Fruit fly (Drosophila melanogaster) whole organism, wandering third instar larva: ENCODE results near the gene GIIIspla2.

Experiments
- Abd-B ChIP-seq: fragments of >200 bp; optimal IDR thresholded peaks from 2 replicates; lab custom pipeline; 2017; ENCODE audit warnings: missing biosample characterization, missing genetic modification characterization
- CG32264 ChIP-seq: fragments of 200-800 bp; sonication (Bioruptor generic); optimal IDR thresholded peaks from 2 replicates; lab custom pipeline; 2016; ENCODE audit warnings: missing biosample characterization, missing genetic modification characterization
- CG9705 ChIP-seq: fragments of 200-800 bp; sonication (Bioruptor generic); optimal IDR thresholded peaks from 2 replicates; lab custom pipeline; 2018; ENCODE audit warnings: missing biosample characterization, mild to moderate bottlenecking, missing genetic modification characterization
- CrebA ChIP-seq: fragments of 200-800 bp; sonication (Bioruptor generic); optimal IDR thresholded peaks from 2 replicates; lab custom pipeline; 2016; ENCODE audit warnings: missing biosample characterization, mild to moderate bottlenecking, missing genetic modification characterization, borderline replicate concordance
- Dfd ChIP-seq: fragments of >200 bp; optimal IDR thresholded peaks from 2 replicates; lab custom pipeline; 2017; ENCODE audit warnings: missing biosample characterization, missing genetic modification characterization
- Dif ChIP-seq: fragments of 200-275, 200-300 bp; sonication (Bioruptor generic); optimal IDR thresholded peaks from 2 replicates; lab custom pipeline; 2018; ENCODE audit warnings: missing biosample characterization, missing genetic modification characterization; ENCODE audit not compliant: partially characterized antibody
- GATAd ChIP-seq: sonication (Bioruptor generic); optimal IDR thresholded peaks from 2 replicates; lab custom pipeline; 2016; ENCODE audit warnings: missing biosample characterization, missing genetic modification characterization
- Hnf4 ChIP-seq: fragments of 200-800 bp; sonication (Bioruptor generic); optimal IDR thresholded peaks from 2 replicates; lab custom pipeline; 2016; ENCODE audit warnings: missing biosample characterization, mild to moderate bottlenecking, missing genetic modification characterization
- Hr78 ChIP-seq: fragments of >200 bp; optimal IDR thresholded peaks from 2 replicates; lab custom pipeline; 2017; ENCODE audit warnings: missing biosample characterization, missing genetic modification characterization
- Hr83 ChIP-seq: fragments of 200-300 bp; sonication (Bioruptor generic); optimal IDR thresholded peaks from 2 replicates; lab custom pipeline; 2016; ENCODE audit warnings: missing biosample characterization, mild to moderate bottlenecking, missing genetic modification characterization, moderate library complexity; ENCODE audit not compliant: poor library complexity, severe bottlenecking
- Jra ChIP-seq: sonication (Bioruptor generic); optimal IDR thresholded peaks from 2 replicates; lab custom pipeline; 2016; ENCODE audit warnings: missing biosample characterization, missing genetic modification characterization
- Myc ChIP-seq: fragments of >200 bp; optimal IDR thresholded peaks from 2 replicates; lab custom pipeline; 2017
- N ChIP-seq: fragments of >200 bp; optimal IDR thresholded peaks from 2 replicates; lab custom pipeline; 2018; ENCODE audit warnings: missing biosample characterization, missing external identifiers, missing genetic modification characterization
- OdsH ChIP-seq: fragments of 200-800 bp; sonication (Bioruptor generic); optimal IDR thresholded peaks from 2 replicates; lab custom pipeline; 2016; ENCODE audit warnings: missing biosample characterization, mild to moderate bottlenecking, missing genetic modification characterization
- Rel ChIP-seq, 2 experiments: fragments of 200-800 bp; sonication (Bioruptor generic) in 1 of 2; optimal IDR thresholded peaks; 2 replicates in 1 of 2; 3 replicates in 1 of 2; lab custom pipeline; 2016 to 2019; ENCODE audit warnings: mild to moderate bottlenecking in 2 of 2, missing biosample characterization in 2 of 2, missing genetic modification characterization in 2 of 2, moderate library complexity in 1 of 2
- Sp1 ChIP-seq: fragments of 200-800 bp; sonication (Bioruptor generic); optimal IDR thresholded peaks from 3 replicates; lab custom pipeline; 2019; ENCODE audit warnings: missing biosample characterization, mild to moderate bottlenecking, missing genetic modification characterization, moderate library complexity
- Vsx2 ChIP-seq: fragments of 200-300, 225-300 bp; sonication (Bioruptor generic); optimal IDR thresholded peaks from 2 replicates; lab custom pipeline; 2018; ENCODE audit warnings: missing biosample characterization, missing genetic modification characterization; ENCODE audit not compliant: partially characterized antibody
- br ChIP-seq: fragments of 200-800 bp; sonication (Bioruptor generic); optimal IDR thresholded peaks from 2 replicates; lab custom pipeline; 2016; ENCODE audit warnings: missing biosample characterization, missing genetic modification characterization
- brk ChIP-seq: fragments of 200-800 bp; sonication (Bioruptor generic); optimal IDR thresholded peaks from 2 replicates; lab custom pipeline; 2016; ENCODE audit warnings: missing biosample characterization, mild to moderate bottlenecking, missing genetic modification characterization
- dl ChIP-seq, 2 experiments: fragments of 175-275, 200-275 bp in 1 of 2; fragments of 200-275 bp in 1 of 2; sonication (Bioruptor generic); optimal IDR thresholded peaks; lab custom pipeline; 2018; ENCODE audit warnings: mild to moderate bottlenecking in 2 of 2, missing biosample characterization in 2 of 2, missing genetic modification characterization in 2 of 2, moderate library complexity in 2 of 2; ENCODE audit not compliant: partially characterized antibody in 2 of 2, insufficient read depth in 1 of 2
- dmrt93B ChIP-seq: fragments of 200-800 bp; sonication (Bioruptor generic); optimal IDR thresholded peaks from 2 replicates; lab custom pipeline; 2018; ENCODE audit warnings: missing biosample characterization, mild to moderate bottlenecking, missing genetic modification characterization
- dsf ChIP-seq: sonication (Bioruptor generic); optimal IDR thresholded peaks from 2 replicates; lab custom pipeline; 2016; ENCODE audit warnings: missing biosample characterization, missing genetic modification characterization, borderline replicate concordance
- ey ChIP-seq: fragments of 200-800 bp; sonication (Bioruptor generic); optimal IDR thresholded peaks from 2 replicates; lab custom pipeline; 2016; ENCODE audit warnings: missing biosample characterization, missing genetic modification characterization
- foxo ChIP-seq, 2 experiments: fragments of 200-800 bp; sonication (Bioruptor generic); optimal IDR thresholded peaks; 2 replicates in 1 of 2; 3 replicates in 1 of 2; lab custom pipeline; 2016 to 2017; ENCODE audit warnings: missing biosample characterization in 2 of 2, missing genetic modification characterization in 2 of 2
- fru ChIP-seq: fragments of 200-800 bp; sonication (Bioruptor generic); optimal IDR thresholded peaks from 3 replicates; lab custom pipeline; 2016; ENCODE audit warnings: missing biosample characterization, mild to moderate bottlenecking, missing genetic modification characterization
- h ChIP-seq: fragments of 200-800 bp; sonication (Bioruptor generic); optimal IDR thresholded peaks from 3 replicates; lab custom pipeline; 2016; ENCODE audit warnings: missing biosample characterization, mild to moderate bottlenecking, missing genetic modification characterization
- jim ChIP-seq: fragments of 175-275, 200-325 bp; sonication (Bioruptor generic); optimal IDR thresholded peaks from 2 replicates; lab custom pipeline; 2016; ENCODE audit warnings: missing biosample characterization, mild to moderate bottlenecking, missing genetic modification characterization
- lola ChIP-seq: fragments of >200 bp; optimal IDR thresholded peaks from 2 replicates; lab custom pipeline; 2017; ENCODE audit warnings: missing biosample characterization, missing genetic modification characterization
- pan ChIP-seq: fragments of >200 bp; optimal IDR thresholded peaks from 2 replicates; lab custom pipeline; 2017
- psq ChIP-seq: fragments of 200-800 bp; sonication (Bioruptor generic); optimal IDR thresholded peaks from 3 replicates; lab custom pipeline; 2017; ENCODE audit warnings: missing biosample characterization, mild to moderate bottlenecking, missing genetic modification characterization, moderate library complexity
- rgr ChIP-seq: fragments of 200-800 bp; sonication (Bioruptor generic); optimal IDR thresholded peaks from 3 replicates; lab custom pipeline; 2016; ENCODE audit warnings: missing biosample characterization, mild to moderate bottlenecking, missing genetic modification characterization
- sage ChIP-seq: fragments of 200-800 bp; sonication (Bioruptor generic); optimal IDR thresholded peaks from 2 replicates; lab custom pipeline; 2016; ENCODE audit warnings: missing biosample characterization, mild to moderate bottlenecking, missing genetic modification characterization
- sv ChIP-seq: fragments of 200-800 bp; sonication (Bioruptor generic); optimal IDR thresholded peaks from 3 replicates; lab custom pipeline; 2016; ENCODE audit warnings: missing biosample characterization, missing genetic modification characterization
- usp ChIP-seq: fragments of >200 bp; optimal IDR thresholded peaks from 2 replicates; lab custom pipeline; 2017; ENCODE audit warnings: missing biosample characterization, missing genetic modification characterization
- woc ChIP-seq: sonication (Bioruptor generic); optimal IDR thresholded peaks from 2 replicates; lab custom pipeline; 2016; ENCODE audit warnings: missing biosample characterization, mild to moderate bottlenecking, missing genetic modification characterization

The GIIIspla2 gene

DNA sequence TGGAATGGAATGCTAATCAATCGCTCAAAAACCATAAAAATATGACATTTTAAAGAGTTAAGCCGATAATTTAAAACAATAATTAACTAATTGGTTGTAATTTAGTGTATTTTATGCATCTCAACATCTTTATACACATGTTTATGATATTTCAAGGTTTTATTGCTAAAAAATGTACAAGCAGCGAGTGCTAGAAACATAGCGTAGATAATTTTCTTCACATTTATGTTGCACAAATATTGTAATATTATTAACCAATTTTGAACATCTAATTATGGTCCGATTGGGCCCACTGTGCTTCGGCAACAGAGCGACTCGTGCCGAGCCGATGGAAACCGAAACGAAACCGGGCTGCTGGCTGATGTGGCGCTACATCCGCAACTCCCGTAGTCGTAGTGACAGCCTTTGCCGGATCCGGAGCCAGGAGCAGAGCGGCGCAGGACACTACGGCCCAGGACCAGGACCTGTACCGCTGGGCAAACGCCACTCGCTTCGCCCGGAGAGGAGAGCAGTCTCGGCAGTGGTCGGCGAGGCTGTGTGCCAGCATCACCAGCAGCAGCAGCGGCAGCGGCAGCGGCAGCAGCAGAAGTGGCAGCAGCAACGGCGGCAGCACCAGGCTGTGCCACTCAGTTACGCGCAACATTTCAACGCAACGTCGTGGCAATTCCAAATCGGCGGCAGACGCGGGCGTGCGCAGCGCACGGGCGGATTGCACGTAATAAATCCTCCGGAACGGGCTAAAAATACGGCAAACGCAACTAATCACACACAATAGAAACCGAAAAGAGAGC lies 20.9 kb downstream of the GIIIspla2 start, which contains the start of gene sdt:
Gene sdt, plus strand, starts transcription at position 385 of the 791 bp plus-strand sequence.
- TF ChIP-seq Hnf4 (GFP tag; lab: Kevin White, UChicago) (no peak), Jra (no peak), Myc (no peak), CG32264 (GFP tag; lab: Kevin White, UChicago) (no peak), usp (GFP tag; lab: Kevin White, UChicago) (no peak), Vsx2 (GFP tag; lab: Kevin White, UChicago) (no peak), foxo (GFP tag; optimal IDR thresholded peaks at IDR 0.05; lab: Kevin White, UChicago) (no peak), CG9705 (GFP tag; lab: Kevin White, UChicago) (no peak), sv (GFP tag; lab: Kevin White, UChicago) (no peak), dl (GFP tag; optimal IDR thresholded peaks at IDR 0.05; lab: Kevin White, UChicago; ENCODE audit: insufficient read depth in 1 of 2, partially characterized antibody in 2 of 2) (no peak), br (GFP tag; lab: Kevin White, UChicago) (no peak), sage (GFP tag; lab: Kevin White, UChicago) (no peak), Dfd (GFP tag; lab: Kevin White, UChicago) (no peak), dsf (no peak)

DNA sequence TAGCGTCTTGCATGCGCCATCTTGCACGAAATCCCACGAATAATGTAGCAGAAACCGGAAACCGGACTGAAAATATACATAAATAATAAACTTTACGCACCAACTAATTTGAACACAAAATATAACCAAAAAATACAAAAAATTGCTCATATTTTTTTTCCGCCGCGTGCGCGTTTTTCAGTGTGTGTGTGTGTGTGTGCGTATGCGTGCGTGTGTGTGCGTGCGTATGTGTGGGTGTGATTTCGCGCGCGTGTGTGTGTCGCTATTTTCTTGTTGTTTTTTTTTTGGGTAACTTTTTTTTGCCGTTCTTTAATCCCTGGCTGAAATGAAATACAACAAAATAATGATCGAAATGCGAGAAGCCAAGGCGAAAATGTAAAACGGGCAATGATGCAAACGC lies 21.6 kb downstream of the GIIIspla2 start:
- TF ChIP-seq Jra, result no peak
- peak; percentile 53 for TF ChIP-seq pan (lab: Kevin White, UChicago)
- no peak for TF ChIP-seq sv (GFP tag; lab: Kevin White, UChicago)
- no peak for TF ChIP-seq brk (GFP tag; lab: Kevin White, UChicago)

DNA sequence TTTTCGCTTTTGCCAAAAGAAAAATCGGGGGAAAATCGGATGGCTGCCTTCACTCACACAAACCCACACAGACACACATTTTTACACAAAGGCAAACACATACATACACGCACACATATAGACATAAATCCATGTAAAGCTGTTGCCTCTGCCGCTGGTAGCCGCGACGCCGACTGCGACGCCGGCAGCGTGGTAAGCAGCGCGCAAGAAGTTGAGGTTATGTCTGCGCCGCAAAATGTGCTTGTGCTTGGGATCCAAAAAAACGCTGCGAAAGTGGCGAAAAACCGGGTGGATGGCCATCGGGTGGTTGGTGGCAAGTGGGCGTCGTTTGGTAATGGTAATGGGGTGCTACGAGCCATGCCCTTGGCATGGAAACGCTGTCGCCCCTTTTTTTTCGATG lies 22.4 kb downstream of the GIIIspla2 start:
- TF ChIP-seq dl (GFP tag; optimal IDR thresholded peaks at IDR 0.05; lab: Kevin White, UChicago; ENCODE audit: insufficient read depth in 1 of 2, partially characterized antibody in 2 of 2), result no peak
- TF ChIP-seq Vsx2 (GFP tag; lab: Kevin White, UChicago), result no peak
- TF ChIP-seq sage (GFP tag; lab: Kevin White, UChicago), result no peak
- TF ChIP-seq Rel (GFP tag; optimal IDR thresholded peaks at IDR 0.05; lab: Kevin White, UChicago), result no peak
- TF ChIP-seq Rel (tag; optimal IDR thresholded peaks at IDR 0.05; lab: Kevin White, UChicago), result no peak
- TF ChIP-seq Hr78, result no peak
- TF ChIP-seq jim, result no peak
- TF ChIP-seq woc (GFP tag; lab: Kevin White, UChicago), result no peak
- no peak for TF ChIP-seq sv (GFP tag; lab: Kevin White, UChicago)
- TF ChIP-seq h (GFP tag; lab: Kevin White, UChicago), result no peak
- no peak for TF ChIP-seq brk (GFP tag; lab: Kevin White, UChicago)
- TF ChIP-seq Hnf4 (GFP tag; lab: Kevin White, UChicago), result no peak

DNA sequence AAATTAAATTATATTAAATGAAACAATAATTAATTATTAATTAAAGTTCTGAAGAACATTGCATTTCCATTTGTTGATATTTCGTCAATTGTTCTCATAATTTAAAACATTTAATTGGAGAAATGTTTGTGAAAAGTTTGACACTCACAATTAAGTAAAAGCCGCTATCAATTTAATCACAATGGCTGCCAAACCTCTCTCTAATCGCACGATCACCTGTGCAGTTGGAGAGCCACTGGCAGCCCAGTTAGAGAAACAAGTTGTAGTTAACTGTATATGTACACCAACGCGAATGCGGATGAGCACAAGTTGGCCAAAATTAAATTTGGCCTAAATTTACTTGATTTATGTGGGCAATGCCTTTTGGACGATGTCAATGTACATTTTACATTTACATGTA lies 34.8 kb downstream of the GIIIspla2 start:
- TF ChIP-seq Hnf4 (GFP tag; lab: Kevin White, UChicago) (no peak), Myc (peak; percentile 7)

DNA sequence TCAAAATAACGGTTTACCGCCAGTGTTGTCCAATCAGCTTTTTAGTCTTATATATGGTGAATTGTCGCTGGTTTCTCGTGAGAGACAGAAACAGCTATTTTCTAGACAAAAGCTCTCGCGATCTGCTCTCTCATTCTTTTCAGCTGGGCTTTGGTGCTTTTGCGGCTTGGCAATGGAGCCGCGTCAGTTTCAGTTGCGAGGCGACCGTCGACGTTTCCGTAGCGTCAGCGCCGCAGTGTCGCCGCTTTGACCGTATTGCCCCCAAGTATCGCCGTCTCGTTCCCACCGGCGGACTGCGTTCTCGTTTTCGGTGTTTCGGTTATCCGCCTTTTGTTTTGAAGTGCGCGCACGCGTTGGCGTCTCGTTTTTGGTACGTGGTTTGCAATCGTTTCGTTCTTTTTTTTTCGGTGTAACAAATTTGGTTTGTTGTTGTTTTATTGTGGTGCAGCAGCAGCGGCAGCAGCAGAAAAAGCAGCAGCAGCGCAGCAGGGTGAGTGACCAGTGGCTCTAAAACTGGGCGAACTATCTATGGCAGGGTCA lies 35.7 kb downstream of the GIIIspla2 start:
- TF ChIP-seq Hr83 (GFP tag; lab: Kevin White, UChicago) (peak; percentile 10), pan (lab: Kevin White, UChicago) (no peak), dl (GFP tag; optimal IDR thresholded peaks at IDR 0.05; lab: Kevin White, UChicago; ENCODE audit: insufficient read depth in 1 of 2, partially characterized antibody in 2 of 2) (no peak), woc (GFP tag; lab: Kevin White, UChicago) (peak; percentile 48), Dfd (GFP tag; lab: Kevin White, UChicago) (no peak), jim (no peak), usp (GFP tag; lab: Kevin White, UChicago) (no peak), brk (GFP tag; lab: Kevin White, UChicago) (peak; percentile 9), Myc (peak; percentile 86), CG9705 (GFP tag; lab: Kevin White, UChicago) (no peak), OdsH (GFP tag; lab: Kevin White, UChicago) (peak; percentile 46), psq (peak; percentile 45), Rel (GFP tag; optimal IDR thresholded peaks at IDR 0.05; lab: Kevin White, UChicago) (no peak), Rel (tag; optimal IDR thresholded peaks at IDR 0.05; lab: Kevin White, UChicago) (peak; percentile 45), rgr (GFP tag; lab: Kevin White, UChicago) (peak; percentile 34), Sp1 (GFP tag; lab: Kevin White, UChicago) (peak; percentile 6), N (no peak), ey (peak; percentile 42), foxo (GFP tag; optimal IDR thresholded peaks at IDR 0.05; lab: Kevin White, UChicago) (peak in 1 of 2 experiments; percentile 40), Jra (peak; percentile 17), CrebA (no peak), br (GFP tag; lab: Kevin White, UChicago) (peak; percentile 19), Vsx2 (GFP tag; lab: Kevin White, UChicago) (no peak), lola (GFP tag; lab: Kevin White, UChicago) (no peak), Dif (GFP tag; lab: Kevin White, UChicago) (no peak), CG32264 (GFP tag; lab: Kevin White, UChicago) (no peak), dmrt93B (GFP tag; lab: Kevin White, UChicago) (no peak), Abd-B (GFP tag; lab: Kevin White, UChicago) (no peak), GATAd (GFP tag; lab: Kevin White, UChicago) (no peak), sage (GFP tag; lab: Kevin White, UChicago) (no peak), Hr78 (no peak), fru (GFP tag; lab: Kevin White, UChicago) (peak; percentile 30)
